Worm (Caenorhabditis elegans) whole organism, young adult: ENCODE measurements around the gene F59F5.7.

Experiments used
- D2030.7 ChIP-seq: fragments of 200-800 bp; sonication (Bioruptor generic); IDR thresholded peaks from 2 replicates; pipeline ENCODE4 v1.3.6; 2022; ENCODE audit warnings: missing genetic modification reagents, missing genetic modification characterization, missing compliant biosample characterization
- F10E7.11 ChIP-seq: sonication (generic microtip); optimal IDR thresholded peaks from 2 replicates; lab custom pipeline; 2017; ENCODE audit warnings: mild to moderate bottlenecking, missing genetic modification characterization, moderate library complexity, missing compliant biosample characterization
- F22D6.2 ChIP-seq: sonication (generic microtip); optimal IDR thresholded peaks from 2 replicates; lab custom pipeline; 2016; ENCODE audit warnings: mild to moderate bottlenecking, missing genetic modification characterization, missing compliant biosample characterization
- F33H1.4 ChIP-seq: fragments of 200-800 bp; sonication (Bioruptor generic); IDR thresholded peaks from 2 replicates; pipeline ENCODE4 v1.3.6; 2022; ENCODE audit warnings: missing genetic modification reagents, missing genetic modification characterization, missing compliant biosample characterization
- F57A8.1 ChIP-seq: fragments of 200-800 bp; sonication (Bioruptor generic); optimal IDR thresholded peaks from 2 replicates; lab custom pipeline; 2018; ENCODE audit warnings: mild to moderate bottlenecking, missing genetic modification characterization, moderate library complexity, missing compliant biosample characterization
- F57C9.4 ChIP-seq: sonication (generic microtip); optimal IDR thresholded peaks from 2 replicates; lab custom pipeline; 2017; ENCODE audit warnings: mild to moderate bottlenecking, missing genetic modification characterization, missing compliant biosample characterization
- T26A5.8 ChIP-seq: sonication (generic microtip); optimal IDR thresholded peaks from 2 replicates; lab custom pipeline; 2016; ENCODE audit warnings: missing genetic modification characterization, missing compliant biosample characterization
- Y56A3A.18 ChIP-seq: fragments of 200-800 bp; sonication (Bioruptor generic); IDR thresholded peaks from 2 replicates; pipeline ENCODE4 v1.3.6; 2022; ENCODE audit warnings: missing genetic modification reagents, missing genetic modification characterization, missing compliant biosample characterization
- Y95B8A.8 ChIP-seq: fragments of 200-800 bp; sonication (Bioruptor generic); IDR thresholded peaks from 2 replicates; pipeline ENCODE4 v1.3.6; 2022; ENCODE audit warnings: missing genetic modification reagents, missing genetic modification characterization, missing compliant biosample characterization
- ZK185.1 ChIP-seq: sonication (generic microtip); optimal IDR thresholded peaks from 2 replicates; lab custom pipeline; 2016; ENCODE audit warnings: mild to moderate bottlenecking, missing genetic modification characterization, missing compliant biosample characterization; ENCODE audit not compliant: poor library complexity, severe bottlenecking
- bed-1 ChIP-seq: fragments of 200-800 bp; sonication (Bioruptor generic); IDR thresholded peaks from 2 replicates; pipeline ENCODE4 v1.3.6; 2022; ENCODE audit warnings: missing genetic modification reagents, missing genetic modification characterization, missing compliant biosample characterization
- ceh-91 ChIP-seq: fragments of 200-800 bp; sonication (Bioruptor generic); IDR thresholded peaks from 2 replicates; pipeline ENCODE4 v1.3.6; 2022; ENCODE audit warnings: missing genetic modification reagents, missing genetic modification characterization, missing compliant biosample characterization
- chd-7 ChIP-seq: sonication (generic microtip); optimal IDR thresholded peaks from 2 replicates; lab custom pipeline; 2016; ENCODE audit warnings: mild to moderate bottlenecking, missing genetic modification characterization, moderate library complexity, missing compliant biosample characterization
- efl-1 ChIP-seq: fragments of 150-350 bp; optimal IDR thresholded peaks from 2 replicates; lab custom pipeline; 2014; ENCODE audit warnings: missing biosample characterization, missing genetic modification reagents, missing genetic modification characterization
- egrh-3 ChIP-seq: fragments of 200-800 bp; sonication (Bioruptor generic); IDR thresholded peaks from 2 replicates; pipeline ENCODE4 v1.3.6; 2022; ENCODE audit warnings: missing genetic modification reagents, missing genetic modification characterization, missing compliant biosample characterization
- ekl-4 ChIP-seq: fragments of 200-800 bp; sonication (Bioruptor generic); IDR thresholded peaks from 2 replicates; pipeline ENCODE4 v1.3.6; 2022; ENCODE audit warnings: missing genetic modification reagents, missing genetic modification characterization, missing compliant biosample characterization
- hlh-26 ChIP-seq: fragments of 200-800 bp; sonication (Bioruptor generic); conservative IDR thresholded peaks from 2 replicates; pipeline ENCODE4 v1.3.6; 2022; ENCODE audit warnings: missing genetic modification reagents, missing genetic modification characterization, missing compliant biosample characterization
- hsf-1 ChIP-seq: fragments of 200-800 bp; sonication (Bioruptor generic); IDR thresholded peaks from 2 replicates; pipeline ENCODE4 v1.3.6; 2022; ENCODE audit warnings: missing genetic modification reagents, missing genetic modification characterization, missing compliant biosample characterization
- lag-1 ChIP-seq: fragments of 200-800 bp; sonication (Bioruptor generic); IDR thresholded peaks from 2 replicates; pipeline ENCODE4 v1.3.6; 2022; ENCODE audit warnings: missing genetic modification reagents, missing genetic modification characterization, missing compliant biosample characterization
- let-526 ChIP-seq: fragments of 200-800 bp; sonication (Bioruptor generic); IDR thresholded peaks from 2 replicates; pipeline ENCODE4 v1.3.6; 2022; ENCODE audit warnings: missing genetic modification reagents, missing genetic modification characterization, missing compliant biosample characterization
- lin-54 ChIP-seq: fragments of 200-800 bp; sonication (Bioruptor generic); optimal IDR thresholded peaks from 2 replicates; lab custom pipeline; 2018; ENCODE audit warnings: mild to moderate bottlenecking, missing genetic modification characterization, missing compliant biosample characterization
- lsy-27 ChIP-seq: sonication (generic microtip); optimal IDR thresholded peaks from 2 replicates; lab custom pipeline; 2017; ENCODE audit warnings: missing genetic modification characterization, mild to moderate bottlenecking, missing compliant biosample characterization, antibody characterized with exemption, missing genotype, borderline replicate concordance; ENCODE audit not compliant: insufficient read depth
- madf-10 ChIP-seq: sonication (generic microtip); optimal IDR thresholded peaks from 2 replicates; lab custom pipeline; 2016; ENCODE audit warnings: mild to moderate bottlenecking, missing genetic modification characterization, missing compliant biosample characterization
- madf-3 ChIP-seq: fragments of 200-800 bp; sonication (Bioruptor generic); IDR thresholded peaks from 2 replicates; pipeline ENCODE4 v1.3.6; 2022; ENCODE audit warnings: missing genetic modification reagents, missing genetic modification characterization, missing compliant biosample characterization
- mcd-1 ChIP-seq: fragments of 200-800 bp; sonication (Bioruptor generic); IDR thresholded peaks from 2 replicates; pipeline ENCODE4 v1.3.6; 2022; ENCODE audit warnings: missing genetic modification reagents, missing genetic modification characterization, missing compliant biosample characterization
- nfyb-1 ChIP-seq: fragments of 200-800 bp; sonication (Bioruptor generic); IDR thresholded peaks from 2 replicates; pipeline ENCODE4 v1.3.6; 2022; ENCODE audit warnings: missing genetic modification reagents, missing genetic modification characterization, missing compliant biosample characterization
- nhr-179 ChIP-seq: sonication (generic microtip); optimal IDR thresholded peaks from 2 replicates; lab custom pipeline; 2016; ENCODE audit warnings: mild to moderate bottlenecking, missing genetic modification characterization, missing compliant biosample characterization
- pbrm-1 ChIP-seq: fragments of 200-800 bp; sonication (Bioruptor generic); IDR thresholded peaks from 2 replicates; pipeline ENCODE4 v1.3.6; 2022; ENCODE audit warnings: missing genetic modification reagents, missing genetic modification characterization, missing compliant biosample characterization
- pha-4 ChIP-seq: fragments of 150-350 bp; sonication (generic microtip); optimal IDR thresholded peaks from 2 replicates; lab custom pipeline; 2014; ENCODE audit warnings: missing biosample characterization, missing genetic modification reagents, missing genetic modification characterization
- repo-1 ChIP-seq: sonication (generic microtip); optimal IDR thresholded peaks from 2 replicates; lab custom pipeline; 2017; ENCODE audit warnings: mild to moderate bottlenecking, missing genetic modification characterization, missing compliant biosample characterization
- rpc-1 ChIP-seq, 2 experiments: fragments of 150-350 bp in 1 of 2; sonication (generic microtip) in 1 of 2; optimal IDR thresholded peaks; 2 replicates each; lab custom pipeline; 2014 to 2018; ENCODE audit warnings: missing biosample characterization in 1 of 2, missing genetic modification characterization in 1 of 2, missing genetic modification reagents in 1 of 2, missing genotype in 1 of 2
- snpc-4 ChIP-seq, 5 experiments: fragments of 150-350 bp in 1 of 5; sonication (generic microtip) in 4 of 5; optimal IDR thresholded peaks; 2 replicates each; lab custom pipeline; 2014 to 2018; ENCODE audit warnings: missing genetic modification characterization in 5 of 5, missing biosample characterization in 3 of 5, antibody characterized with exemption in 2 of 5, mild to moderate bottlenecking in 2 of 5, missing compliant biosample characterization in 2 of 5, missing genotype in 2 of 5, moderate library complexity in 2 of 5, missing genetic modification reagents in 1 of 5
- sptf-2 ChIP-seq: fragments of 200-800 bp; sonication (Bioruptor generic); optimal IDR thresholded peaks from 2 replicates; lab custom pipeline; 2018; ENCODE audit warnings: mild to moderate bottlenecking, missing genetic modification characterization, missing compliant biosample characterization
- tbp1 ChIP-seq: fragments of 200-800 bp; sonication (Bioruptor generic); optimal IDR thresholded peaks from 2 replicates; lab custom pipeline; 2018; ENCODE audit warnings: mild to moderate bottlenecking, missing genetic modification characterization, missing compliant biosample characterization
- tbx-9 ChIP-seq: sonication (generic microtip); optimal IDR thresholded peaks from 2 replicates; lab custom pipeline; 2016; ENCODE audit warnings: borderline replicate concordance, missing genetic modification characterization, inconsistent platforms, missing compliant biosample characterization
- unc-130 ChIP-seq: sonication (generic microtip); optimal IDR thresholded peaks from 2 replicates; lab custom pipeline; 2016; ENCODE audit warnings: missing genetic modification reagents, missing genetic modification characterization, missing compliant biosample characterization
- unc-62 ChIP-seq: fragments of 150-350 bp; optimal IDR thresholded peaks from 2 replicates; lab custom pipeline; 2014; ENCODE audit warnings: missing biosample characterization, missing genetic modification reagents, missing genetic modification characterization
- xnd-1 ChIP-seq: sonication (generic microtip); optimal IDR thresholded peaks from 2 replicates; lab custom pipeline; 2016; ENCODE audit warnings: missing genotype, missing genetic modification reagents, missing genetic modification characterization, missing compliant biosample characterization
- ztf-18 ChIP-seq: sonication (generic microtip); optimal IDR thresholded peaks from 2 replicates; lab custom pipeline; 2016; ENCODE audit warnings: missing genotype, mild to moderate bottlenecking, missing genetic modification characterization, missing compliant biosample characterization
- ztf-22 ChIP-seq: fragments of 200-800 bp; sonication (Bioruptor generic); optimal IDR thresholded peaks from 2 replicates; lab custom pipeline; 2018; ENCODE audit warnings: mild to moderate bottlenecking, missing genetic modification characterization, moderate library complexity, missing compliant biosample characterization
- ztf-25 ChIP-seq: fragments of 200-800 bp; sonication (Bioruptor generic); IDR thresholded peaks from 2 replicates; pipeline ENCODE4 v1.3.6; 2022; ENCODE audit warnings: missing genetic modification reagents, missing genetic modification characterization, missing compliant biosample characterization

Gene F59F5.7

ce11 chrX:10604386-10604785 is 45.1 kb downstream of the F59F5.7 start, which contains the start of gene flp-19:
Gene flp-19, plus strand, starts transcription at chrX:10604686.
- TF ChIP-seq F10E7.11 (tag; lab: Kevin White, UChicago) (no peak), hlh-26 (GFP tag; lab: Robert Waterston, UW) (no peak), ZK185.1 (tag; lab: Kevin White, UChicago) (no peak), nfyb-1 (GFP tag; lab: Robert Waterston, UW) (no peak), ekl-4 (no peak), snpc-4 (GFP tag; optimal IDR thresholded peaks at IDR 0.05; lab: Kevin White, UChicago) (no peak), snpc-4 (tag; optimal IDR thresholded peaks at IDR 0.05; lab: Kevin White, UChicago) (no peak), ztf-18 (no peak), lag-1 (no peak), unc-130 (GFP tag; lab: Kevin White, UChicago) (no peak), chd-7 (tag; lab: Kevin White, UChicago) (no peak), sptf-2 (no peak), let-526 (GFP tag; lab: Robert Waterston, UW) (no peak), pha-4 (tag; lab: Kevin White, UChicago) (no peak), F57A8.1 (GFP tag; lab: Kevin White, UChicago) (no peak), F22D6.2 (tag; lab: Kevin White, UChicago) (no peak), D2030.7 (GFP tag; lab: Robert Waterston, UW) (no peak), F57C9.4 (tag; lab: Kevin White, UChicago) (no peak), lin-54 (GFP tag; lab: Kevin White, UChicago) (no peak), ztf-22 (GFP tag; lab: Kevin White, UChicago) (no peak), efl-1 (GFP tag; lab: Kevin White, UChicago) (no peak)

- no peak for TF ChIP-seq unc-62
- no peak for TF ChIP-seq sptf-2
- no peak for TF ChIP-seq tbp1 (GFP tag; lab: Kevin White, UChicago)
- TF ChIP-seq lsy-27 = no peak
- TF ChIP-seq ceh-91 (GFP tag; lab: Robert Waterston, UW) = no peak
- no peak for TF ChIP-seq xnd-1 (tag; lab: Kevin White, UChicago)
- TF ChIP-seq ztf-18 = no peak
- TF ChIP-seq Y56A3A.18 = no peak
- no peak for TF ChIP-seq Y95B8A.8 (GFP tag; lab: Robert Waterston, UW)
- no peak for TF ChIP-seq rpc-1 (optimal IDR thresholded peaks at IDR 0.05; lab: Kevin White, UChicago)
- no peak for TF ChIP-seq rpc-1 (tag; optimal IDR thresholded peaks at IDR 0.05; lab: Kevin White, UChicago)
- TF ChIP-seq T26A5.8 (tag; lab: Kevin White, UChicago) = no peak
- no peak for TF ChIP-seq bed-1 (GFP tag; lab: Robert Waterston, UW)
- no peak for TF ChIP-seq egrh-3 (GFP tag; lab: Robert Waterston, UW)
- no peak for TF ChIP-seq pbrm-1 (GFP tag; lab: Robert Waterston, UW)
- TF ChIP-seq hsf-1 (GFP tag; lab: Robert Waterston, UW) = no peak
- no peak for TF ChIP-seq madf-3
- no peak for TF ChIP-seq madf-10 (tag; lab: Kevin White, UChicago)
Observed at ce11 chrX:10609878-10610277, 50.6 kb downstream of the F59F5.7 start.

ce11 chrX:10612355-10612754 is 53.1 kb downstream of the F59F5.7 start:
- TF ChIP-seq Y56A3A.18 = no peak
- no peak for TF ChIP-seq mcd-1 (GFP tag; lab: Robert Waterston, UW)
- TF ChIP-seq F33H1.4 = no peak
- TF ChIP-seq hlh-26 (GFP tag; lab: Robert Waterston, UW) = no peak
- TF ChIP-seq ztf-22 (GFP tag; lab: Kevin White, UChicago) = no peak
- no peak for TF ChIP-seq repo-1 (tag; lab: Kevin White, UChicago)
- no peak for TF ChIP-seq sptf-2
- no peak for TF ChIP-seq ztf-25 (GFP tag; lab: Robert Waterston, UW)
- TF ChIP-seq nhr-179 = no peak
- TF ChIP-seq tbx-9 (tag; lab: Kevin White, UChicago) = no peak
